Worm (Caenorhabditis elegans) whole organism, L1 larva: ENCODE data around the gene twk-11.
A peak's percentile ranks its signal among the peaks of the same experiment; 100 is the strongest.

ENCODE experiments used
- C16A3.4 ChIP-seq: fragments of 150-350 bp; optimal IDR thresholded peaks from 2 replicates; lab custom pipeline; 2014; ENCODE audit warnings: missing biosample characterization, missing genetic modification characterization
- alr-1 ChIP-seq: fragments of 200-800 bp; sonication (Bioruptor generic); optimal IDR thresholded peaks from 2 replicates; lab custom pipeline; 2018; ENCODE audit warnings: borderline replicate concordance, mild to moderate bottlenecking, missing genetic modification characterization, missing compliant biosample characterization
- aly-2 ChIP-seq: fragments of 150-350 bp; optimal IDR thresholded peaks from 2 replicates; lab custom pipeline; 2014; ENCODE audit warnings: missing biosample characterization, missing genetic modification characterization
- ama-1 ChIP-seq: fragments of 150-350 bp; optimal IDR thresholded peaks from 2 replicates; lab custom pipeline; 2014
- ceh-8 ChIP-seq: fragments of 200-800 bp; sonication (Bioruptor generic); optimal IDR thresholded peaks from 2 replicates; lab custom pipeline; 2018; ENCODE audit warnings: mild to moderate bottlenecking, missing genetic modification characterization, moderate library complexity, missing compliant biosample characterization
- ceh-82 ChIP-seq, 3 experiments: fragments of 150-350 bp in 1 of 3; sonication (generic microtip) in 2 of 3; optimal IDR thresholded peaks; 2 replicates each; lab custom pipeline; 2014 to 2017; ENCODE audit warnings: missing biosample characterization in 3 of 3, missing genetic modification characterization in 3 of 3
- ceh-88 ChIP-seq: fragments of 200-800 bp; sonication (Bioruptor generic); IDR thresholded peaks from 2 replicates; pipeline ENCODE4 v1.3.6; 2022; ENCODE audit warnings: missing genetic modification characterization, missing compliant biosample characterization
- ceh-90 ChIP-seq: sonication (generic microtip); optimal IDR thresholded peaks from 2 replicates; lab custom pipeline; 2016; ENCODE audit warnings: missing genetic modification characterization, missing compliant biosample characterization
- ces-1 ChIP-seq: fragments of 150-350 bp; optimal IDR thresholded peaks from 2 replicates; lab custom pipeline; 2014; ENCODE audit warnings: missing biosample characterization, missing genetic modification reagents, missing genetic modification characterization
- dpl-1 ChIP-seq, 3 experiments: fragments of 150-350 bp in 2 of 3; sonication (generic microtip) in 1 of 3; optimal IDR thresholded peaks; 2 replicates each; lab custom pipeline; 2014 to 2017; ENCODE audit warnings: missing biosample characterization in 3 of 3, missing genetic modification characterization in 3 of 3, missing genetic modification reagents in 3 of 3
- dsc-1 ChIP-seq: sonication (generic microtip); optimal IDR thresholded peaks from 2 replicates; lab custom pipeline; 2016; ENCODE audit warnings: mild to moderate bottlenecking, missing genetic modification characterization, missing compliant biosample characterization
- efl-1 ChIP-seq, 4 experiments: fragments of 150-350 bp; optimal IDR thresholded peaks in 3 of 4; peaks in 1 of 4; 1 replicate in 1 of 4; 2 replicates in 3 of 4; lab custom pipeline; 2014; ENCODE audit warnings: missing biosample characterization in 2 of 4, missing genetic modification characterization in 2 of 4, missing genetic modification reagents in 2 of 4
- efl-3 ChIP-seq: fragments of 200-800 bp; sonication (Bioruptor generic); optimal IDR thresholded peaks from 2 replicates; lab custom pipeline; 2018; ENCODE audit warnings: mild to moderate bottlenecking, missing genetic modification characterization, missing compliant biosample characterization
- egl-13 ChIP-seq: sonication (generic microtip); optimal IDR thresholded peaks from 2 replicates; lab custom pipeline; 2016; ENCODE audit warnings: missing genotype, missing genetic modification reagents, missing genetic modification characterization, missing compliant biosample characterization
- egl-27 ChIP-seq, 2 experiments: fragments of 150-350 bp in 1 of 2; sonication (generic microtip); optimal IDR thresholded peaks; 3 replicates each; lab custom pipeline; 2017 to 2018; ENCODE audit warnings: missing biosample characterization in 2 of 2, missing genetic modification characterization in 2 of 2, missing genetic modification reagents in 2 of 2
- elt-3 ChIP-seq, 6 experiments: fragments of 150-350 bp in 1 of 6; sonication (generic microtip); optimal IDR thresholded peaks; 2 replicates each; lab custom pipeline; 2017 to 2018; ENCODE audit warnings: missing biosample characterization in 6 of 6, missing genetic modification characterization in 6 of 6, inconsistent platforms in 1 of 6
- fkh-4 ChIP-seq: sonication (generic microtip); optimal IDR thresholded peaks from 2 replicates; lab custom pipeline; 2016; ENCODE audit warnings: missing compliant biosample characterization, missing genetic modification characterization, borderline replicate concordance
- fkh-8 ChIP-seq: sonication (generic microtip); optimal IDR thresholded peaks from 2 replicates; lab custom pipeline; 2016; ENCODE audit warnings: mild to moderate bottlenecking, missing genetic modification characterization, missing compliant biosample characterization
- fos-1 ChIP-seq: fragments of 150-350 bp; optimal IDR thresholded peaks from 2 replicates; lab custom pipeline; 2014; ENCODE audit warnings: missing biosample characterization, missing genetic modification characterization
- grh-1 ChIP-seq: fragments of 200-800 bp; sonication (Bioruptor generic); IDR thresholded peaks from 2 replicates; pipeline ENCODE4 v1.3.6; 2022; ENCODE audit warnings: missing genetic modification reagents, missing genetic modification characterization, missing compliant biosample characterization
- hlh-4 ChIP-seq: sonication (generic microtip); optimal IDR thresholded peaks from 2 replicates; lab custom pipeline; 2016; ENCODE audit warnings: mild to moderate bottlenecking, missing genetic modification characterization, missing compliant biosample characterization
- irx-1 ChIP-seq: sonication (generic microtip); optimal IDR thresholded peaks from 2 replicates; lab custom pipeline; 2016; ENCODE audit warnings: missing genetic modification characterization, missing compliant biosample characterization
- mab-9 ChIP-seq: fragments of 200-800 bp; sonication (Bioruptor generic); IDR thresholded peaks from 2 replicates; pipeline ENCODE4 v1.3.6; 2022; ENCODE audit warnings: missing genetic modification reagents, missing genetic modification characterization, missing compliant biosample characterization
- mef-2 ChIP-seq: fragments of 150-350 bp; optimal IDR thresholded peaks from 2 replicates; lab custom pipeline; 2014; ENCODE audit warnings: missing biosample characterization, missing genetic modification characterization
- nhr-11 ChIP-seq: fragments of 150-350 bp; optimal IDR thresholded peaks from 2 replicates; lab custom pipeline; 2014; ENCODE audit warnings: missing biosample characterization, missing genetic modification characterization
- nhr-19 ChIP-seq: fragments of 200-800 bp; sonication (Bioruptor generic); conservative IDR thresholded peaks from 2 replicates; pipeline ENCODE4 v1.3.6; 2022; ENCODE audit warnings: missing genetic modification characterization, missing compliant biosample characterization
- nhr-237 ChIP-seq: fragments of 150-350 bp; optimal IDR thresholded peaks from 2 replicates; lab custom pipeline; 2014; ENCODE audit warnings: missing biosample characterization, missing genetic modification characterization
- nhr-47 ChIP-seq: sonication (generic microtip); optimal IDR thresholded peaks from 2 replicates; lab custom pipeline; 2016; ENCODE audit warnings: mild to moderate bottlenecking, missing genetic modification characterization, moderate library complexity, missing compliant biosample characterization
- nhr-77 ChIP-seq: fragments of 150-350 bp; optimal IDR thresholded peaks from 2 replicates; lab custom pipeline; 2014; ENCODE audit warnings: missing biosample characterization, missing genetic modification characterization
- nhr-85 ChIP-seq: sonication (generic microtip); peaks from one replicate; lab custom pipeline; 2016; ENCODE audit warnings: missing genetic modification characterization, inconsistent platforms, missing compliant biosample characterization
- pax-3 ChIP-seq: fragments of 200-800 bp; sonication (Bioruptor generic); optimal IDR thresholded peaks from 2 replicates; lab custom pipeline; 2018; ENCODE audit warnings: mild to moderate bottlenecking, missing genetic modification characterization, moderate library complexity, missing compliant biosample characterization
- pqm-1 ChIP-seq: sonication (generic microtip); optimal IDR thresholded peaks from 3 replicates; lab custom pipeline; 2017; ENCODE audit warnings: missing biosample characterization, missing genetic modification characterization
- skn-1 ChIP-seq: fragments of 150-350 bp; optimal IDR thresholded peaks from 2 replicates; lab custom pipeline; 2014; ENCODE audit warnings: missing biosample characterization, missing genetic modification characterization
- snu-23 ChIP-seq: sonication (generic microtip); optimal IDR thresholded peaks from 2 replicates; lab custom pipeline; 2016; ENCODE audit warnings: missing genetic modification characterization, missing compliant biosample characterization
- sptf-1 ChIP-seq: fragments of 150-350 bp; optimal IDR thresholded peaks from 2 replicates; lab custom pipeline; 2014; ENCODE audit warnings: missing biosample characterization, missing genetic modification characterization
- swsn-7 ChIP-seq: sonication (generic microtip); optimal IDR thresholded peaks from 2 replicates; lab custom pipeline; 2016; ENCODE audit warnings: missing genetic modification characterization, missing compliant biosample characterization
- tbx-2 ChIP-seq: sonication (generic microtip); optimal IDR thresholded peaks from 2 replicates; lab custom pipeline; 2016; ENCODE audit warnings: missing genetic modification characterization, missing compliant biosample characterization
- unc-130 ChIP-seq: fragments of 150-350 bp; optimal IDR thresholded peaks from 2 replicates; lab custom pipeline; 2017; ENCODE audit warnings: missing biosample characterization, missing genetic modification characterization, inconsistent platforms
- unc-30 ChIP-seq: sonication (generic microtip); optimal IDR thresholded peaks from 2 replicates; lab custom pipeline; 2017; ENCODE audit warnings: missing biosample characterization, missing genetic modification characterization
- unc-98 ChIP-seq: fragments of 200-800 bp; sonication (Bioruptor generic); IDR thresholded peaks from 2 replicates; pipeline ENCODE4 v1.3.6; 2022; ENCODE audit warnings: missing genetic modification characterization, missing compliant biosample characterization
- vab-15 ChIP-seq: sonication (generic microtip); optimal IDR thresholded peaks from 2 replicates; lab custom pipeline; 2017; ENCODE audit warnings: missing genotype, mild to moderate bottlenecking, missing genetic modification characterization, missing compliant biosample characterization
- zag-1 ChIP-seq: fragments of 150-350 bp; optimal IDR thresholded peaks from 2 replicates; lab custom pipeline; 2014; ENCODE audit warnings: missing biosample characterization, missing genetic modification characterization
- ztf-11 ChIP-seq, 2 experiments: sonication (generic microtip); optimal IDR thresholded peaks; 2 replicates each; lab custom pipeline; 2016 to 2017; ENCODE audit warnings: missing genetic modification characterization in 2 of 2, missing biosample characterization in 1 of 2, missing compliant biosample characterization in 1 of 2

Gene twk-11

DNA sequence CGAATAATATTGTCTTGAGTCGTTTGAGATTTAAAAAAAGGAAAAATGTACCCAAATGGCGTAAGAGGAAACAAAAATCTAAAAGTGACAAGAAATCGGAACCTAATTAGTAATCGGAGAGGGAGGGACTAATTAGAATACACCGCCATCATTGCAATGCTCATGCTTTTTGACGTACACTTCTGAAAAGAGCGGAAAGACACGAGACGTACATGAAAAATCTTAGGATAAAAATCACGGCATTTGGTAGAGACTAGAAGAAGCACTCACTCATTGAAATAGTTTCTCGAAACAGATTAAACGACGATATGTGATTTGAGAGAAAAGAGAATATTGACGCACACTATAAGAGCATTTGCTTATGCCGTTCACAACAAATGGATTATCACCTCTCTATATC lies 13.4 kb downstream of the twk-11 start:
- TF ChIP-seq nhr-11 (tag; lab: Kevin White, UChicago) (peak; percentile 29), pax-3 (peak; percentile 54), dsc-1 (tag; lab: Kevin White, UChicago) (peak; percentile 96), ceh-8 (peak; percentile 15), ces-1 (GFP tag; lab: Kevin White, UChicago) (no peak), dpl-1 (GFP tag; optimal IDR thresholded peaks at IDR 0.05; lab: Kevin White, UChicago) (no peak), sptf-1 (tag; lab: Kevin White, UChicago) (no peak), fkh-8 (peak; percentile 19), unc-130 (tag; lab: Kevin White, UChicago) (no peak), fkh-4 (tag; lab: Kevin White, UChicago) (peak; percentile 49), egl-13 (tag; lab: Kevin White, UChicago) (peak; percentile 41)
- TF ChIP-seq, all 84 proteins: peak for 7

DNA sequence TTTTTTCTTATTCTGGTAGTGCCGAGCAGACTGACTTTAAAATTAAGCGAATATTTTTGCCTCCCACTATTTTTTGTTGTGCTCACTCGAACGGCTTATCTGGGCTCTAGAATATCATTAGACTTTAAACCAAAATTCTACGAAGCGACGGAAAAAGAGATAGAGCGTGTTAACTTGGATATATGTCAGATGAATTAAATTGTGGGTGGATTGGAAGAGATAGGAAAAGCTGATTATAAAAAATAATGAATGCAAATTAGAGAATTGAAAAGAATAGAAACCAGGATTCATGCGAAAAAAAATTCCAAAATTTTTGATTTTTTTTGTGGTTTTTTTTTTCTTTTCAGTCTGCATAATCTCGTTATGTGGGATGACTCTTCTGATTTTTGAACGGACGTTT lies 14.6 kb downstream of the twk-11 start, which contains the start of gene F20A1.4:
Gene F20A1.4 (minus strand): TSS at position 101 of the 400 bp plus-strand sequence.
- TF ChIP-seq ces-1 (GFP tag; lab: Kevin White, UChicago) (no peak), sptf-1 (tag; lab: Kevin White, UChicago) (no peak), dsc-1 (tag; lab: Kevin White, UChicago) (peak; percentile 76), fos-1 (tag; lab: Kevin White, UChicago) (no peak), nhr-11 (tag; lab: Kevin White, UChicago) (no peak), swsn-7 (tag; lab: Kevin White, UChicago) (no peak), mab-9 (GFP tag; lab: Robert Waterston, UW) (no peak), ceh-88 (no peak)
- TF ChIP-seq, all 84 proteins: peak for 1

ce11 chrV:7017059-7017458 lies 19.3 kb downstream of the twk-11 start, which contains the start of gene srsx-32:
srsx-32 (plus strand) TSS chrV:7017359.
- no peak for TF ChIP-seq mef-2

DNA sequence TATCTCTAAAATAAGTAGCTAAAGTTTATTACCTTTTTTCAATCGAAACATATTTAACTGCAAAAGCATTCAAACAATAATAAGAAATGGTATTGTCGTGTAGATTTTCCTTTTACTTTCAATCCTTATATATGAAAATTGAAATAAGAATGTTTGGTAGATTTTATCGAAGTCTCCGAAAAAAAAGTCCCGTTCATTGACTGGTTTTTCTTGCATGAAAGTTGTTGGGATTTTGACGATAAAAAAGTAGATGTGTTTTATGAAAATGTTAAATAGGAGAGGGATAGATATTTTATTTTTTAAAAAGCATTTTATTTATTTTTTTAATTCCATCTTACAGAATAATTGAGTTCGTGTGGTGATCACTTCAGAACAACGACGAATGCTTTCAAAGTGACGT lies 20.5 kb downstream of the twk-11 start, which contains the start of gene C33G8.13:
Gene C33G8.13 (minus strand): TSS at position 101 of the 400 bp plus-strand sequence.
- TF ChIP-seq unc-98 (GFP tag; lab: Robert Waterston, UW) = no peak
- TF ChIP-seq efl-1 (optimal IDR thresholded peaks at IDR 0.05; lab: Kevin White, UChicago) = no peak
- no peak for TF ChIP-seq efl-1 (GFP tag; optimal IDR thresholded peaks at IDR 0.05 in 1 of 2; lab: Kevin White, UChicago)
- no peak for TF ChIP-seq fkh-8
- TF ChIP-seq elt-3 (tag; optimal IDR thresholded peaks at IDR 0.05; lab: Kevin White, UChicago) = no peak
- TF ChIP-seq egl-13 (tag; lab: Kevin White, UChicago) = no peak
- no peak for TF ChIP-seq mab-9 (GFP tag; lab: Robert Waterston, UW)
- TF ChIP-seq alr-1 = no peak
- no peak for TF ChIP-seq nhr-11 (tag; lab: Kevin White, UChicago)
- no peak for TF ChIP-seq unc-130 (tag; lab: Kevin White, UChicago)
- TF ChIP-seq nhr-237 (tag; lab: Kevin White, UChicago) = no peak
- TF ChIP-seq nhr-77 (tag; lab: Kevin White, UChicago) = no peak
- TF ChIP-seq grh-1 (GFP tag; lab: Robert Waterston, UW) = no peak
- TF ChIP-seq unc-30 (tag; lab: Kevin White, UChicago) = no peak
- no peak for TF ChIP-seq skn-1
- no peak for TF ChIP-seq nhr-47
- no peak for TF ChIP-seq zag-1 (tag; lab: Kevin White, UChicago)
- no peak for TF ChIP-seq aly-2
- TF ChIP-seq sptf-1 (tag; lab: Kevin White, UChicago) = no peak
- TF ChIP-seq ztf-11 (tag; optimal IDR thresholded peaks at IDR 0.05; lab: Kevin White, UChicago) = no peak
- no peak for TF ChIP-seq dpl-1 (GFP tag; optimal IDR thresholded peaks at IDR 0.05; lab: Kevin White, UChicago)

- TF ChIP-seq ama-1 (lab: Kevin White, UChicago) = no peak
- no peak for TF ChIP-seq irx-1
- TF ChIP-seq hlh-4 = no peak
- no peak for TF ChIP-seq nhr-85 (tag; lab: Kevin White, UChicago)
- TF ChIP-seq tbx-2 (tag; lab: Kevin White, UChicago) = no peak
- no peak for TF ChIP-seq unc-130 (tag; lab: Kevin White, UChicago)
- no peak for TF ChIP-seq egl-27 (tag; optimal IDR thresholded peaks at IDR 0.05; lab: Kevin White, UChicago)
- no peak for TF ChIP-seq vab-15
- TF ChIP-seq ceh-90 = no peak
- no peak for TF ChIP-seq efl-3 (GFP tag; lab: Kevin White, UChicago)
- no peak for TF ChIP-seq nhr-19 (GFP tag; lab: Robert Waterston, UW)
- no peak for TF ChIP-seq snu-23 (GFP tag; lab: Kevin White, UChicago)
- no peak for TF ChIP-seq C16A3.4
- no peak for TF ChIP-seq alr-1
- TF ChIP-seq pqm-1 (tag; lab: Kevin White, UChicago) = no peak
- no peak for TF ChIP-seq ceh-82 (tag; optimal IDR thresholded peaks at IDR 0.05; lab: Kevin White, UChicago)
- TF ChIP-seq, all 84 proteins: peak for 0
These were observed 23.8 kb downstream of the twk-11 start, which contains the start of gene srw-127 for ce11 chrV:7012617-7013016. srw-127 (plus strand) TSS chrV:7012917.
